Fruit fly (Drosophila melanogaster) whole organism, adult: Measurements from ENCODE around the gene CG42709.

Source experiments
- CG11617 ChIP-seq: fragments of 200-800 bp; sonication (Bioruptor generic); optimal IDR thresholded peaks from 2 replicates; lab custom pipeline; 2017; ENCODE audit warnings: mild to moderate bottlenecking, missing biosample characterization, missing genetic modification reagents, missing genetic modification characterization
- CG12768 ChIP-seq: fragments of 200-800 bp; sonication (Bioruptor generic); optimal IDR thresholded peaks from 2 replicates; lab custom pipeline; 2017; ENCODE audit warnings: missing biosample characterization, missing genetic modification characterization, mild to moderate bottlenecking, moderate library complexity, missing genetic modification reagents
- CG14711 ChIP-seq: fragments of 200-800 bp; sonication (Bioruptor generic); optimal IDR thresholded peaks from 2 replicates; lab custom pipeline; 2018; ENCODE audit warnings: missing biosample characterization, mild to moderate bottlenecking, missing genetic modification characterization, moderate library complexity
- CG1620 ChIP-seq: fragments of 200-800 bp; sonication (Bioruptor generic); optimal IDR thresholded peaks from 2 replicates; lab custom pipeline; 2016; ENCODE audit warnings: missing biosample characterization, missing genetic modification characterization
- CG33017 ChIP-seq: fragments of 200-800 bp; sonication (Bioruptor generic); optimal IDR thresholded peaks from 2 replicates; lab custom pipeline; 2018; ENCODE audit warnings: missing biosample characterization, mild to moderate bottlenecking, missing genetic modification characterization, moderate library complexity
- CG5204 ChIP-seq: fragments of 200-800 bp; sonication (Bioruptor generic); optimal IDR thresholded peaks from 2 replicates; lab custom pipeline; 2016; ENCODE audit warnings: missing biosample characterization, missing genetic modification characterization
- CG7045 ChIP-seq: fragments of 200-800 bp; sonication (Bioruptor generic); optimal IDR thresholded peaks from 2 replicates; lab custom pipeline; 2017; ENCODE audit warnings: missing biosample characterization, mild to moderate bottlenecking, missing genetic modification characterization
- CG7101 ChIP-seq: fragments of 200-800 bp; sonication (Bioruptor generic); optimal IDR thresholded peaks from 2 replicates; lab custom pipeline; 2018; ENCODE audit warnings: missing biosample characterization, mild to moderate bottlenecking, missing genetic modification characterization, moderate library complexity
- Clk ChIP-seq: fragments of 200-800 bp; sonication (Bioruptor generic); optimal IDR thresholded peaks from 2 replicates; lab custom pipeline; 2017; ENCODE audit warnings: missing biosample characterization, missing genetic modification characterization
- Crg-1 ChIP-seq: fragments of 200-800 bp; sonication (Bioruptor generic); optimal IDR thresholded peaks from 2 replicates; lab custom pipeline; 2016; ENCODE audit warnings: missing biosample characterization, missing genetic modification characterization
- Hr96 ChIP-seq: fragments of 200-800 bp; sonication (Bioruptor generic); optimal IDR thresholded peaks from 2 replicates; lab custom pipeline; 2016; ENCODE audit warnings: missing biosample characterization, missing genetic modification characterization
- Mnt ChIP-seq: fragments of 200-800 bp; sonication (Bioruptor generic); optimal IDR thresholded peaks from 2 replicates; lab custom pipeline; 2016; ENCODE audit warnings: missing biosample characterization, mild to moderate bottlenecking, missing genetic modification characterization
- bab1 ChIP-seq: fragments of 200-800 bp; sonication (Bioruptor generic); optimal IDR thresholded peaks from 3 replicates; lab custom pipeline; 2019; ENCODE audit warnings: missing biosample characterization, mild to moderate bottlenecking, missing genetic modification characterization, moderate library complexity
- cic ChIP-seq: fragments of 200-800 bp; sonication (Bioruptor generic); optimal IDR thresholded peaks from 2 replicates; lab custom pipeline; 2017; ENCODE audit warnings: missing biosample characterization, mild to moderate bottlenecking, missing genetic modification characterization, moderate library complexity
- cnc ChIP-seq, 2 experiments: fragments of >200 bp; optimal IDR thresholded peaks; 2 replicates each; lab custom pipeline; 2017
- kay ChIP-seq: fragments of 200-800 bp; sonication (Bioruptor generic); peaks from one replicate; lab custom pipeline; 2016; ENCODE audit warnings: missing biosample characterization, missing genetic modification characterization, borderline replicate concordance
- ovo ChIP-seq: fragments of 200-800 bp; sonication (Bioruptor generic); optimal IDR thresholded peaks from 2 replicates; lab custom pipeline; 2016; ENCODE audit warnings: missing biosample characterization, missing genetic modification characterization
- pad ChIP-seq: fragments of 200-800 bp; sonication (Bioruptor generic); optimal IDR thresholded peaks from 3 replicates; lab custom pipeline; 2017; ENCODE audit warnings: missing biosample characterization, missing genetic modification characterization, mild to moderate bottlenecking, moderate library complexity, missing genetic modification reagents
- tj ChIP-seq: fragments of 200-800 bp; sonication (Bioruptor generic); optimal IDR thresholded peaks from 3 replicates; lab custom pipeline; 2017; ENCODE audit warnings: missing biosample characterization, mild to moderate bottlenecking, missing genetic modification characterization, moderate library complexity
- toe ChIP-seq: fragments of 200-800 bp; sonication (Bioruptor generic); optimal IDR thresholded peaks from 2 replicates; lab custom pipeline; 2016; ENCODE audit warnings: missing biosample characterization, missing genetic modification characterization

The CG42709 gene

dm6 chr3L:12798795-12799311, 8.9 kb downstream of the CG42709 start:
- TF ChIP-seq cic (GFP tag; lab: Kevin White, UChicago) (peak; percentile 92), Crg-1 (peak; percentile 56), kay (GFP tag; lab: Kevin White, UChicago) (peak; percentile 63), CG11617 (GFP tag; lab: Kevin White, UChicago) (peak; percentile 68), tj (peak; percentile 15), ovo (GFP tag; lab: Kevin White, UChicago) (peak; percentile 46), Clk (GFP tag; lab: Kevin White, UChicago) (peak; percentile 37), pad (GFP tag; lab: Kevin White, UChicago) (peak; percentile 53), Hr96 (GFP tag; lab: Kevin White, UChicago) (peak; percentile 33), CG5204 (peak; percentile 71), bab1 (GFP tag; lab: Kevin White, UChicago) (no peak), CG33017 (tag; lab: Kevin White, UChicago) (peak; percentile 60), Mnt (GFP tag; lab: Kevin White, UChicago) (peak; percentile 55), CG1620 (no peak), toe (peak; percentile 26), CG7101 (tag; lab: Kevin White, UChicago) (peak; percentile 70), CG12768 (GFP tag; lab: Kevin White, UChicago) (peak; percentile 72), cnc (optimal IDR thresholded peaks at IDR 0.05; lab: Kevin White, UChicago) (no peak), CG7045 (peak; percentile 29), CG14711 (tag; lab: Kevin White, UChicago) (no peak)

dm6 chr3L:12799431-12800147, 9.6 kb downstream of the CG42709 start:
- no peak for TF ChIP-seq tj
- no peak for TF ChIP-seq CG1620
- no peak for TF ChIP-seq pad (GFP tag; lab: Kevin White, UChicago)
- TF ChIP-seq CG7101 (tag; lab: Kevin White, UChicago), result no peak
- TF ChIP-seq cnc (optimal IDR thresholded peaks at IDR 0.05; lab: Kevin White, UChicago), result no peak
- TF ChIP-seq CG12768 (GFP tag; lab: Kevin White, UChicago), result no peak
- no peak for TF ChIP-seq Hr96 (GFP tag; lab: Kevin White, UChicago)
- TF ChIP-seq CG11617 (GFP tag; lab: Kevin White, UChicago), result no peak
- no peak for TF ChIP-seq toe
- TF ChIP-seq CG33017 (tag; lab: Kevin White, UChicago), result no peak

- TF ChIP-seq CG7045, result no peak
- no peak for TF ChIP-seq cnc (optimal IDR thresholded peaks at IDR 0.05; lab: Kevin White, UChicago)
- no peak for TF ChIP-seq Mnt (GFP tag; lab: Kevin White, UChicago)
- no peak for TF ChIP-seq CG33017 (tag; lab: Kevin White, UChicago)
- no peak for TF ChIP-seq tj
- no peak for TF ChIP-seq Clk (GFP tag; lab: Kevin White, UChicago)
- TF ChIP-seq kay (GFP tag; lab: Kevin White, UChicago), result no peak
- no peak for TF ChIP-seq cic (GFP tag; lab: Kevin White, UChicago)
- TF ChIP-seq CG11617 (GFP tag; lab: Kevin White, UChicago), result no peak
- TF ChIP-seq Hr96 (GFP tag; lab: Kevin White, UChicago), result no peak
- no peak for TF ChIP-seq CG12768 (GFP tag; lab: Kevin White, UChicago)
- TF ChIP-seq bab1 (GFP tag; lab: Kevin White, UChicago), result no peak
- no peak for TF ChIP-seq pad (GFP tag; lab: Kevin White, UChicago)
- no peak for TF ChIP-seq CG14711 (tag; lab: Kevin White, UChicago)
- TF ChIP-seq toe, result no peak
- no peak for TF ChIP-seq CG1620
Observed at dm6 chr3L:12800167-12800566, 10.2 kb downstream of the CG42709 start.

dm6 chr3L:12802443-12802865, 12.5 kb downstream of the CG42709 start:
- TF ChIP-seq Hr96 (GFP tag; lab: Kevin White, UChicago), result no peak
- TF ChIP-seq ovo (GFP tag; lab: Kevin White, UChicago), result no peak
- no peak for TF ChIP-seq CG1620
- peak; percentile 23 for TF ChIP-seq CG11617 (GFP tag; lab: Kevin White, UChicago)
- TF ChIP-seq CG33017 (tag; lab: Kevin White, UChicago), result peak; percentile 52
- TF ChIP-seq CG7101 (tag; lab: Kevin White, UChicago), result no peak
- TF ChIP-seq CG5204, result no peak
- TF ChIP-seq cic (GFP tag; lab: Kevin White, UChicago), result peak; percentile 86
- TF ChIP-seq toe, result peak; percentile 28
- TF ChIP-seq CG12768 (GFP tag; lab: Kevin White, UChicago), result peak; percentile 86
- peak; percentile 88 for TF ChIP-seq kay (GFP tag; lab: Kevin White, UChicago)
- no peak for TF ChIP-seq Mnt (GFP tag; lab: Kevin White, UChicago)
- TF ChIP-seq CG14711 (tag; lab: Kevin White, UChicago), result peak; percentile 35
- TF ChIP-seq Crg-1, result peak; percentile 18
- no peak for TF ChIP-seq Clk (GFP tag; lab: Kevin White, UChicago)
- peak; percentile 46 for TF ChIP-seq tj
- TF ChIP-seq CG7045, result peak; percentile 23
- no peak for TF ChIP-seq pad (GFP tag; lab: Kevin White, UChicago)
- no peak for TF ChIP-seq cnc (optimal IDR thresholded peaks at IDR 0.05; lab: Kevin White, UChicago)
- TF ChIP-seq bab1 (GFP tag; lab: Kevin White, UChicago), result no peak

- TF ChIP-seq CG7101 (tag; lab: Kevin White, UChicago), result no peak
- no peak for TF ChIP-seq toe
- no peak for TF ChIP-seq bab1 (GFP tag; lab: Kevin White, UChicago)
- TF ChIP-seq tj, result peak; percentile 8
- TF ChIP-seq CG33017 (tag; lab: Kevin White, UChicago), result no peak
- TF ChIP-seq Clk (GFP tag; lab: Kevin White, UChicago), result no peak
- no peak for TF ChIP-seq CG5204
- TF ChIP-seq CG7045, result peak; percentile 21
- TF ChIP-seq CG11617 (GFP tag; lab: Kevin White, UChicago), result no peak
- peak; percentile 64 for TF ChIP-seq kay (GFP tag; lab: Kevin White, UChicago)
- no peak for TF ChIP-seq cnc (optimal IDR thresholded peaks at IDR 0.05; lab: Kevin White, UChicago)
- no peak for TF ChIP-seq Mnt (GFP tag; lab: Kevin White, UChicago)
- TF ChIP-seq CG14711 (tag; lab: Kevin White, UChicago), result peak; percentile 18
- TF ChIP-seq pad (GFP tag; lab: Kevin White, UChicago), result no peak
- no peak for TF ChIP-seq cic (GFP tag; lab: Kevin White, UChicago)
Observed at dm6 chr3L:12803159-12804034, 13.4 kb downstream of the CG42709 start.
